Fruit fly (Drosophila melanogaster): Measurements from ENCODE around the gene ND-B14.5B.

- TF ChIP-seq GATAd (GFP tag; optimal IDR thresholded peaks at IDR 0.05) (no peak), Hr78 (GFP tag; optimal IDR thresholded peaks at IDR 0.05) (no peak), tai (GFP tag; optimal IDR thresholded peaks at IDR 0.05) (no peak), h (GFP tag; optimal IDR thresholded peaks at IDR 0.05) (no peak), OdsH (GFP tag; optimal IDR thresholded peaks at IDR 0.05) (no peak)
These were observed 23.9 kb downstream of the ND-B14.5B start for dm6 chr2L:3121745-3122144.
